Worm (Caenorhabditis elegans): Measurements from ENCODE around the gene irld-49.

Gene irld-49

DNA sequence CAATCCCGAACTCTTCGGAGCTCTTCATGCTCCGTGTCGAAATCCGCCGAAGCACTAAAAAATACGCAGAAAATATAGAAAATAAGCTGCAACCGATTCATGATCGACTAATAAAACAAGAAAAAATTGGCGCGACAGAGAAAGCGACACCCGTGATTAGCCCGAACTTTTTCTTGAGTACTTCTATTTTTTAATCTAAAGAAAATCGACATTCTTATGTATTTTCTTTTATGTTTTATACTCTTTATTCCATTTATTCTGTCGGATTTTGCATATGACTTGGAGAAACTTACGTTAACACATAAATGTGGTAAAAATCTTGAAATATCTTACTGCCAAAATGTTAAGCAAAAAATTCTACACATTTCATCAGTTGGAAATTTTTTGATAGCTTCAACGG is at the start of gene irld-49, which contains the start of gene irld-50:
Gene irld-49 (plus strand): TSS at position 211 of the 400 bp plus-strand sequence.
Gene irld-50 (minus strand): TSS at position 101 of the 400 bp plus-strand sequence.
- TF ChIP-seq Y56A3A.18 (GFP tag; IDR thresholded peaks at IDR 0.05) = no peak
- TF ChIP-seq hsf-1 (GFP tag; IDR thresholded peaks at IDR 0.05) = no peak
- TF ChIP-seq lin-54 (GFP tag; optimal IDR thresholded peaks at IDR 0.05) = no peak
- no peak for TF ChIP-seq F57C9.4 (tag; optimal IDR thresholded peaks at IDR 0.05)
- TF ChIP-seq attf-5 (GFP tag; optimal IDR thresholded peaks at IDR 0.05) = no peak
- TF ChIP-seq zfh-2 (GFP tag; conservative IDR thresholded peaks at IDR 0.05) = no peak

DNA sequence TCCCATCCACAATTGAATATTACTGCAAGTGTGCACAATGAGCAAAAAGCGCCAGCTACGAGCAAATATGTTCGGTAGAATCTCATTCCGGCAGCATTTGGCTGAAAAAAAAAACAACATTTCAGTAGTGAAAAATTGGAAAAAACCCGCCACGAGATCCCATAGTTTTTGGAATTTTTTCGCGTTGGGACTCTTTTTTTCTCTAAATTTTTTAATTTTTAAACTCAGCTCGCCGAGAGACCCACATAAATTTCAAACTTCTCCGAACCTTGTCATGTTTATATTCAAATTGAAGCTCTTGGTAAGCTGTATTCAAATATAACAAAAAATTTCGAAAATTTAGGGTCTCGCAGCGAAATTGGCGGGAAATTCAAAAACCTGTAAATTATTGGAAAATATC is 49.7 kb upstream of the irld-49 start, which contains the start of gene sqv-2:
Gene sqv-2 (minus strand): TSS at position 101 of the 400 bp plus-strand sequence.
- no peak for TF ChIP-seq atf-7 (tag; optimal IDR thresholded peaks at IDR 0.05)
- no peak for TF ChIP-seq ceh-91 (GFP tag; IDR thresholded peaks at IDR 0.05)
- no peak for TF ChIP-seq F23B12.7 (tag; optimal IDR thresholded peaks at IDR 0.05; ENCODE audit: insufficient read depth)
- no peak for TF ChIP-seq lin-54 (GFP tag; optimal IDR thresholded peaks at IDR 0.05)
- no peak for TF ChIP-seq lin-35 (GFP tag; optimal IDR thresholded peaks at IDR 0.05)
- TF ChIP-seq madf-3 (GFP tag; IDR thresholded peaks at IDR 0.05) = no peak
- TF ChIP-seq D2030.7 (GFP tag; IDR thresholded peaks at IDR 0.05) = no peak
- no peak for TF ChIP-seq tbx-9 (tag; optimal IDR thresholded peaks at IDR 0.05; ENCODE audit: borderline replicate concordance)
- no peak for TF ChIP-seq ekl-4 (GFP tag; IDR thresholded peaks at IDR 0.05)
- no peak for TF ChIP-seq F10E7.11 (tag; optimal IDR thresholded peaks at IDR 0.05)
- no peak for TF ChIP-seq snpc-1.1 (tag; optimal IDR thresholded peaks at IDR 0.05; ENCODE audit: insufficient read depth)
- no peak for TF ChIP-seq T07F8.4 (tag; optimal IDR thresholded peaks at IDR 0.05)
- TF ChIP-seq Y53G8AR.9 (GFP tag; conservative IDR thresholded peaks at IDR 0.05) = no peak
- no peak for TF ChIP-seq lag-1 (GFP tag; IDR thresholded peaks at IDR 0.05)
- no peak for TF ChIP-seq ceh-79 (tag; optimal IDR thresholded peaks at IDR 0.05)
- no peak for TF ChIP-seq him-1 (tag; optimal IDR thresholded peaks at IDR 0.05)
- no peak for TF ChIP-seq F57A8.1 (GFP tag; optimal IDR thresholded peaks at IDR 0.05)
- TF ChIP-seq cebp-2 (GFP tag; IDR thresholded peaks at IDR 0.05) = no peak

- TF ChIP-seq ztf-3 (GFP tag; optimal IDR thresholded peaks at IDR 0.05) (no peak), hrde-1 (tag; optimal IDR thresholded peaks at IDR 0.05; ENCODE audit: borderline replicate concordance) (no peak), lin-40 (tag; optimal IDR thresholded peaks at IDR 0.05) (no peak), ceh-58 (GFP tag; IDR thresholded peaks at IDR 0.05) (no peak), cebp-1 (GFP tag; IDR thresholded peaks at IDR 0.05) (no peak), cebp-1 (tag; optimal IDR thresholded peaks at IDR 0.05) (no peak), aptf-3 (GFP tag; IDR thresholded peaks at IDR 0.05) (no peak), C17E4.6 (GFP tag; IDR thresholded peaks at IDR 0.05) (no peak), K11D2.4 (GFP tag; IDR thresholded peaks at IDR 0.05) (no peak), F49E8.2 (tag; optimal IDR thresholded peaks at IDR 0.05; ENCODE audit: insufficient read depth) (no peak), tbp1 (GFP tag; optimal IDR thresholded peaks at IDR 0.05) (no peak), nhr-80 (tag; optimal IDR thresholded peaks at IDR 0.05) (no peak), mes-4 (tag; optimal IDR thresholded peaks at IDR 0.05) (no peak), lir-1 (GFP tag; conservative IDR thresholded peaks at IDR 0.05) (no peak), sdz-38 (tag; optimal IDR thresholded peaks at IDR 0.05) (no peak), chd-7 (tag; optimal IDR thresholded peaks at IDR 0.05) (no peak)
Measured at ce11 chrII:2900248-2900647, 43.7 kb upstream of the irld-49 start, which contains the start of gene ubc-26. Gene ubc-26, minus strand, starts transcription at chrII:2900348.
